Worm (Caenorhabditis elegans) whole organism, mixed stage, embryonic: ENCODE measurements around the gene C45B11.8.

ENCODE experiments used
- bed-3 ChIP-seq: fragments of 200-800 bp; sonication (Bioruptor generic); optimal IDR thresholded peaks from 3 replicates; lab custom pipeline; 2018; ENCODE audit warnings: mild to moderate bottlenecking, missing genetic modification characterization, moderate library complexity, missing compliant biosample characterization
- blmp-1 ChIP-seq: fragments of 150-350 bp; optimal IDR thresholded peaks from 2 replicates; lab custom pipeline; 2014; ENCODE audit warnings: missing biosample characterization, missing genetic modification characterization
- ceh-39 ChIP-seq: fragments of 150-350 bp; optimal IDR thresholded peaks from 2 replicates; lab custom pipeline; 2014; ENCODE audit warnings: missing biosample characterization, missing genetic modification characterization
- ceh-43 ChIP-seq: fragments of 200-800 bp; sonication (Bioruptor generic); optimal IDR thresholded peaks from 2 replicates; lab custom pipeline; 2018; ENCODE audit warnings: mild to moderate bottlenecking, missing genetic modification characterization, moderate library complexity, missing compliant biosample characterization
- ceh-83 ChIP-seq: fragments of 200-800 bp; sonication (Bioruptor generic); optimal IDR thresholded peaks from 2 replicates; lab custom pipeline; 2018; ENCODE audit warnings: mild to moderate bottlenecking, missing genetic modification characterization, missing compliant biosample characterization
- ces-1 ChIP-seq: fragments of 150-350 bp; optimal IDR thresholded peaks from 2 replicates; lab custom pipeline; 2014; ENCODE audit warnings: missing biosample characterization, missing genetic modification reagents, missing genetic modification characterization
- cnd-1 ChIP-seq: fragments of 200-800 bp; sonication (Bioruptor generic); optimal IDR thresholded peaks from 2 replicates; lab custom pipeline; 2018; ENCODE audit warnings: mild to moderate bottlenecking, missing genetic modification characterization, missing compliant biosample characterization
- drap-1 ChIP-seq: fragments of 200-800 bp; sonication (Bioruptor generic); optimal IDR thresholded peaks from 3 replicates; lab custom pipeline; 2018; ENCODE audit warnings: mild to moderate bottlenecking, missing genetic modification characterization, missing compliant biosample characterization
- elt-1 ChIP-seq: sonication (generic microtip); optimal IDR thresholded peaks from 2 replicates; lab custom pipeline; 2017; ENCODE audit warnings: missing genetic modification characterization, mild to moderate bottlenecking, missing compliant biosample characterization, antibody characterized with exemption, moderate library complexity, borderline replicate concordance; ENCODE audit not compliant: insufficient read depth
- elt-3 ChIP-seq: fragments of 150-350 bp; optimal IDR thresholded peaks from 2 replicates; lab custom pipeline; 2014; ENCODE audit warnings: missing biosample characterization, missing genetic modification characterization
- flh-1 ChIP-seq: fragments of 200-800 bp; sonication (Bioruptor generic); optimal IDR thresholded peaks from 2 replicates; lab custom pipeline; 2018; ENCODE audit warnings: mild to moderate bottlenecking, missing genetic modification characterization, moderate library complexity, missing compliant biosample characterization
- ham-2 ChIP-seq: fragments of 200-800 bp; sonication (Bioruptor generic); optimal IDR thresholded peaks from 2 replicates; lab custom pipeline; 2018; ENCODE audit warnings: mild to moderate bottlenecking, missing genetic modification characterization, missing compliant biosample characterization
- hlh-1 ChIP-seq: fragments of 150-350 bp; optimal IDR thresholded peaks from 2 replicates; lab custom pipeline; 2014; ENCODE audit warnings: missing biosample characterization, missing genetic modification reagents, missing genetic modification characterization
- lin-13 ChIP-seq: fragments of 150-350 bp; optimal IDR thresholded peaks from 2 replicates; lab custom pipeline; 2014; ENCODE audit warnings: missing biosample characterization, missing genetic modification characterization
- lin-32 ChIP-seq: fragments of 200-800 bp; sonication (Bioruptor generic); optimal IDR thresholded peaks from 2 replicates; lab custom pipeline; 2018; ENCODE audit warnings: mild to moderate bottlenecking, missing genetic modification characterization, missing compliant biosample characterization
- mab-5 ChIP-seq: fragments of 150-350 bp; optimal IDR thresholded peaks from 2 replicates; lab custom pipeline; 2014; ENCODE audit warnings: missing biosample characterization, missing genetic modification characterization
- mep-1 ChIP-seq: fragments of 150-350 bp; optimal IDR thresholded peaks from 2 replicates; lab custom pipeline; 2017; ENCODE audit warnings: missing biosample characterization, missing genetic modification reagents, missing genetic modification characterization, inconsistent platforms
- mls-2 ChIP-seq: sonication (generic microtip); optimal IDR thresholded peaks from 2 replicates; lab custom pipeline; 2016; ENCODE audit warnings: mild to moderate bottlenecking, missing genetic modification characterization, moderate library complexity, missing compliant biosample characterization
- nhr-12 ChIP-seq: fragments of 150-350 bp; optimal IDR thresholded peaks from 2 replicates; lab custom pipeline; 2014; ENCODE audit warnings: missing biosample characterization, missing genetic modification characterization
- nhr-2 ChIP-seq: fragments of 150-350 bp; optimal IDR thresholded peaks from 2 replicates; lab custom pipeline; 2014; ENCODE audit warnings: missing biosample characterization, missing genetic modification characterization
- nhr-237 ChIP-seq: fragments of 150-350 bp; optimal IDR thresholded peaks from 2 replicates; lab custom pipeline; 2014; ENCODE audit warnings: missing biosample characterization, missing genetic modification characterization
- nhr-28 ChIP-seq: fragments of 150-350 bp; optimal IDR thresholded peaks from 2 replicates; lab custom pipeline; 2014; ENCODE audit warnings: missing biosample characterization, missing genetic modification characterization
- sem-2 ChIP-seq: fragments of 200-800 bp; sonication (Bioruptor generic); optimal IDR thresholded peaks from 2 replicates; lab custom pipeline; 2018; ENCODE audit warnings: mild to moderate bottlenecking, missing genetic modification characterization, missing compliant biosample characterization
- sptf-1 ChIP-seq: sonication (generic microtip); optimal IDR thresholded peaks from 2 replicates; lab custom pipeline; 2017; ENCODE audit warnings: mild to moderate bottlenecking, missing genetic modification characterization, moderate library complexity, missing compliant biosample characterization
- tbx-8 ChIP-seq: fragments of 200-800 bp; sonication (Bioruptor generic); optimal IDR thresholded peaks from 2 replicates; lab custom pipeline; 2018; ENCODE audit warnings: mild to moderate bottlenecking, missing genetic modification characterization, moderate library complexity, missing compliant biosample characterization
- unc-120 ChIP-seq: sonication (generic microtip); optimal IDR thresholded peaks from 2 replicates; lab custom pipeline; 2017; ENCODE audit warnings: missing genetic modification characterization, missing compliant biosample characterization; ENCODE audit not compliant: poor library complexity, severe bottlenecking
- unc-39 ChIP-seq: fragments of 150-350 bp; optimal IDR thresholded peaks from 2 replicates; lab custom pipeline; 2014; ENCODE audit warnings: missing biosample characterization, missing genetic modification characterization
- unc-62 ChIP-seq: fragments of 150-350 bp; optimal IDR thresholded peaks from 2 replicates; lab custom pipeline; 2014; ENCODE audit warnings: missing biosample characterization, missing genetic modification reagents, missing genetic modification characterization
- ztf-11 ChIP-seq: fragments of 150-350 bp; optimal IDR thresholded peaks from 2 replicates; lab custom pipeline; 2014; ENCODE audit warnings: missing biosample characterization, missing genetic modification characterization

Gene C45B11.8

ce11 chrV:11063115-11063514, 22.5 kb downstream of the C45B11.8 start, which contains the start of gene T04C12.9:
TSS of gene T04C12.9 (minus strand) at chrV:11063215.
- TF ChIP-seq elt-3 (tag; lab: Kevin White, UChicago) (no peak), sptf-1 (tag; lab: Kevin White, UChicago) (no peak), ceh-39 (tag; lab: Kevin White, UChicago) (no peak), sem-2 (GFP tag; lab: Kevin White, UChicago) (no peak), bed-3 (GFP tag; lab: Kevin White, UChicago) (no peak), unc-120 (tag; lab: Kevin White, UChicago) (no peak), drap-1 (no peak), ceh-83 (GFP tag; lab: Kevin White, UChicago) (no peak), elt-1 (tag; lab: Kevin White, UChicago) (no peak), lin-32 (GFP tag; lab: Kevin White, UChicago) (no peak), tbx-8 (GFP tag; lab: Kevin White, UChicago) (no peak), lin-13 (no peak), nhr-12 (tag; lab: Kevin White, UChicago) (no peak), cnd-1 (no peak), blmp-1 (tag; lab: Kevin White, UChicago) (no peak), nhr-2 (tag; lab: Kevin White, UChicago) (no peak), unc-62 (no peak), flh-1 (GFP tag; lab: Kevin White, UChicago) (no peak)
- TF ChIP-seq, all 35 proteins: peak for 0

- TF ChIP-seq unc-120 (tag; lab: Kevin White, UChicago) (no peak), blmp-1 (tag; lab: Kevin White, UChicago) (no peak), ceh-43 (GFP tag; lab: Kevin White, UChicago) (no peak), nhr-12 (tag; lab: Kevin White, UChicago) (no peak), lin-13 (no peak), lin-32 (GFP tag; lab: Kevin White, UChicago) (no peak)
- TF ChIP-seq, all 35 proteins: peak for 0
Measured at ce11 chrV:11065513-11065912, 24.9 kb downstream of the C45B11.8 start, which contains the start of gene nlp-80. TSS of gene nlp-80 (minus strand) at chrV:11065613.

ce11 chrV:11069277-11069676, 28.7 kb downstream of the C45B11.8 start, which contains the start of gene T04C12.8:
TSS of gene T04C12.8 (minus strand) at chrV:11069358.
- TF ChIP-seq unc-39, result no peak
- TF ChIP-seq ztf-11 (tag; lab: Kevin White, UChicago), result no peak
- no peak for TF ChIP-seq drap-1
- TF ChIP-seq blmp-1 (tag; lab: Kevin White, UChicago), result no peak
- no peak for TF ChIP-seq mls-2 (tag; lab: Kevin White, UChicago)
- no peak for TF ChIP-seq flh-1 (GFP tag; lab: Kevin White, UChicago)
- no peak for TF ChIP-seq lin-32 (GFP tag; lab: Kevin White, UChicago)
- no peak for TF ChIP-seq ham-2 (GFP tag; lab: Kevin White, UChicago)
- no peak for TF ChIP-seq nhr-28
- no peak for TF ChIP-seq unc-120 (tag; lab: Kevin White, UChicago)
- TF ChIP-seq hlh-1, result no peak
- no peak for TF ChIP-seq tbx-8 (GFP tag; lab: Kevin White, UChicago)

- TF ChIP-seq elt-3 (tag; lab: Kevin White, UChicago) (no peak), lin-32 (GFP tag; lab: Kevin White, UChicago) (no peak), unc-39 (no peak), nhr-2 (tag; lab: Kevin White, UChicago) (no peak), mep-1 (tag; lab: Kevin White, UChicago) (no peak), elt-1 (tag; lab: Kevin White, UChicago) (no peak), unc-62 (no peak), sptf-1 (tag; lab: Kevin White, UChicago) (no peak), mls-2 (tag; lab: Kevin White, UChicago) (no peak), blmp-1 (tag; lab: Kevin White, UChicago) (no peak)
Measured at ce11 chrV:11070388-11070787, 29.8 kb downstream of the C45B11.8 start.

ce11 chrV:11071453-11071852, 30.9 kb downstream of the C45B11.8 start:
- no peak for TF ChIP-seq nhr-237 (tag; lab: Kevin White, UChicago)
- TF ChIP-seq mab-5 (tag; lab: Kevin White, UChicago), result no peak
- no peak for TF ChIP-seq ztf-11 (tag; lab: Kevin White, UChicago)
- no peak for TF ChIP-seq nhr-28
- TF ChIP-seq hlh-1, result no peak
- no peak for TF ChIP-seq elt-3 (tag; lab: Kevin White, UChicago)
- TF ChIP-seq sptf-1 (tag; lab: Kevin White, UChicago), result no peak
- no peak for TF ChIP-seq flh-1 (GFP tag; lab: Kevin White, UChicago)
- TF ChIP-seq sem-2 (GFP tag; lab: Kevin White, UChicago), result no peak
- no peak for TF ChIP-seq ces-1
- TF ChIP-seq nhr-2 (tag; lab: Kevin White, UChicago), result no peak
- TF ChIP-seq, all 35 proteins: peak for 0
